Worm (Caenorhabditis elegans): Measurements from ENCODE around the gene pole-4.

Gene pole-4

DNA sequence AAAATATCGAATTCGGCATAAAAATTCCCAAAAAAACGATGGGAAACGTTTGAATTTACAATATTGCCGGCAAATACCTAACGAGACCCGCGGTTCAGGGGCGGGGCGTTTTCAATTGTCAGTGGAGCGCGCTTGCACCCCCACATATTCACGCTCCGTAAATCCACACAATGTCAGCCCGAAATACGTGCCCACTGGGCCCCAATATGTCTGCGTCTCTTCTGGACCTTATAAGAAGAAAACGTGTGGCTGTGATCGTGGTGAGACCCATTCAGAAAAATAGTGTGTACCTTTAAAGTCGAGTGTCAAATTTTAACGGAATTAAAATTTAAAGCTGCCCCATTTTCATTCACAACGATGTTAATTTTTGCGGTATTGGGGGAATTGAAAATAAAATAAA is 35.4 kb upstream of the pole-4 start (continued):
- no peak for TF ChIP-seq nhr-120 (GFP tag; IDR thresholded peaks at IDR 0.05)
- no peak; the same call in 1 of the 2 replicates for TF ChIP-seq egl-44 (GFP tag; IDR thresholded peaks at IDR 0.05)
- TF ChIP-seq Y95B8A.8 (GFP tag; IDR thresholded peaks at IDR 0.05), result peak; percentile 65
- peak; percentile 79; the same call in 1 of the 2 replicates for TF ChIP-seq cebp-2 (GFP tag; IDR thresholded peaks at IDR 0.05)
- TF ChIP-seq lag-1 (GFP tag; IDR thresholded peaks at IDR 0.05), result no peak
- TF ChIP-seq dpl-1 (GFP tag; optimal IDR thresholded peaks at IDR 0.05), result no peak
- peak; percentile 4 for TF ChIP-seq tlf-1 (GFP tag; optimal IDR thresholded peaks at IDR 0.05)
- peak; percentile 70 for TF ChIP-seq mcd-1 (GFP tag; IDR thresholded peaks at IDR 0.05)
- no peak for TF ChIP-seq B0261.1 (tag; optimal IDR thresholded peaks at IDR 0.05)
- TF ChIP-seq ztf-18 (tag; optimal IDR thresholded peaks at IDR 0.05), result peak; percentile 18
- peak; percentile 87 for TF ChIP-seq madf-3 (GFP tag; IDR thresholded peaks at IDR 0.05)
- no peak for TF ChIP-seq nhr-80 (tag; optimal IDR thresholded peaks at IDR 0.05)
- peak; percentile 76 for TF ChIP-seq athp-1 (tag; optimal IDR thresholded peaks at IDR 0.05)
- TF ChIP-seq pha-4 (tag; optimal IDR thresholded peaks at IDR 0.05), result no peak
- peak; percentile 87 for TF ChIP-seq hsf-1 (GFP tag; IDR thresholded peaks at IDR 0.05)
- no peak for TF ChIP-seq F23B12.7 (tag; optimal IDR thresholded peaks at IDR 0.05; ENCODE audit: insufficient read depth)
- no peak for TF ChIP-seq ztf-28 (GFP tag; IDR thresholded peaks at IDR 0.05)
- peak; percentile 80; the same call in 1 of the 2 replicates for TF ChIP-seq nfya-2 (GFP tag; IDR thresholded peaks at IDR 0.05)
- TF ChIP-seq unc-130 (GFP tag; optimal IDR thresholded peaks at IDR 0.05), result peak; percentile 78
- TF ChIP-seq let-607 (tag; optimal IDR thresholded peaks at IDR 0.05), result no peak
- TF ChIP-seq D2030.7 (GFP tag; IDR thresholded peaks at IDR 0.05), result peak; percentile 75
- TF ChIP-seq die-1 (tag; optimal IDR thresholded peaks at IDR 0.05), result peak; percentile 51
- peak in 1 of 3 experiments; percentile 26 for TF ChIP-seq lin-35 (GFP tag; optimal IDR thresholded peaks at IDR 0.05)
- TF ChIP-seq ekl-4 (GFP tag; IDR thresholded peaks at IDR 0.05), result peak; percentile 81
- no peak for TF ChIP-seq ama-1 (optimal IDR thresholded peaks at IDR 0.05)
- peak in 1 of 2 experiments; percentile 79 for TF ChIP-seq ama-1 (GFP tag; optimal IDR thresholded peaks at IDR 0.05)
- no peak for TF ChIP-seq hmg-20 (GFP tag; IDR thresholded peaks at IDR 0.05)
- no peak for TF ChIP-seq C06A6.2 (GFP tag; conservative IDR thresholded peaks at IDR 0.05)
- TF ChIP-seq F10E7.11 (tag; optimal IDR thresholded peaks at IDR 0.05), result peak; percentile 32
- peak; percentile 82 for TF ChIP-seq Y79H2A.3 (GFP tag; conservative IDR thresholded peaks at IDR 0.05)
- peak; percentile 64 for TF ChIP-seq F33H1.4 (GFP tag; IDR thresholded peaks at IDR 0.05)
- TF ChIP-seq let-526 (GFP tag; IDR thresholded peaks at IDR 0.05), result no peak
- TF ChIP-seq F52B5.7 (tag; optimal IDR thresholded peaks at IDR 0.05), result peak; percentile 86
- no peak for TF ChIP-seq snpc-1.3 (tag; optimal IDR thresholded peaks at IDR 0.05; ENCODE audit: insufficient read depth)
- 0 out of 2 replicates have a peak, but pooled peaks have one; percentile 15 for TF ChIP-seq aptf-2 (GFP tag; conservative IDR thresholded peaks at IDR 0.05)
- peak; percentile 73 for TF ChIP-seq lin-54 (GFP tag; optimal IDR thresholded peaks at IDR 0.05)
- TF ChIP-seq ztf-3 (GFP tag; optimal IDR thresholded peaks at IDR 0.05), result no peak
- no peak for TF ChIP-seq sptf-2 (GFP tag; optimal IDR thresholded peaks at IDR 0.05)
- TF ChIP-seq ztf-6 (GFP tag; IDR thresholded peaks at IDR 0.05), result no peak
- no peak for TF ChIP-seq nfya-1 (tag; optimal IDR thresholded peaks at IDR 0.05; ENCODE audit: borderline replicate concordance, insufficient read depth)
- peak; percentile 59 for TF ChIP-seq atf-7 (tag; optimal IDR thresholded peaks at IDR 0.05)
- peak; percentile 77; the same call in 1 of the 2 replicates for TF ChIP-seq ztf-25 (GFP tag; IDR thresholded peaks at IDR 0.05)
- peak; percentile 93 for TF ChIP-seq B0336.3 (GFP tag; IDR thresholded peaks at IDR 0.05)
- TF ChIP-seq xnd-1 (tag; optimal IDR thresholded peaks at IDR 0.05), result peak; percentile 50
- no peak for TF ChIP-seq lir-1 (GFP tag; conservative IDR thresholded peaks at IDR 0.05)
- peak; percentile 84; the same call in 1 of the 2 replicates for TF ChIP-seq F39B2.1 (GFP tag; IDR thresholded peaks at IDR 0.05)
- 0 out of 2 replicates have a peak, but pooled peaks have one; percentile 6 for TF ChIP-seq egrh-3 (GFP tag; IDR thresholded peaks at IDR 0.05)
- no peak for TF ChIP-seq Y56A3A.18 (GFP tag; IDR thresholded peaks at IDR 0.05)
- peak; percentile 87; the same call in 1 of the 2 replicates for TF ChIP-seq ceh-58 (GFP tag; IDR thresholded peaks at IDR 0.05)
